Worm (Caenorhabditis elegans) whole organism, L4/young adult: Measurements from ENCODE around the gene K02A6.1.

Experiments used
- W03F9.2 ChIP-seq: fragments of 150-350 bp; optimal IDR thresholded peaks from 2 replicates; lab custom pipeline; 2014; ENCODE audit warnings: missing biosample characterization, missing genetic modification characterization
- dao-5 ChIP-seq: sonication (generic microtip); optimal IDR thresholded peaks from 2 replicates; lab custom pipeline; 2016; ENCODE audit warnings: missing genotype, missing genetic modification characterization, moderate library complexity, missing compliant biosample characterization
- him-1 ChIP-seq: sonication (generic microtip); optimal IDR thresholded peaks from 2 replicates; lab custom pipeline; 2016; ENCODE audit warnings: missing genotype, missing genetic modification reagents, missing genetic modification characterization, missing compliant biosample characterization

ce11 chrX:8257687-8258086 lies 38.2 kb downstream of the K02A6.1 start:
- TF ChIP-seq dao-5 (tag; lab: Kevin White, UChicago): no peak
- no peak for TF ChIP-seq W03F9.2
- no peak for TF ChIP-seq him-1 (tag; lab: Kevin White, UChicago)
